Fruit fly (Drosophila melanogaster) whole organism, embryonic: Measurements from ENCODE around the gene et.
A peak's percentile ranks its signal among the peaks of the same experiment; 100 is the strongest.

ENCODE experiments used
- Abd-B ChIP-seq: fragments of 200-800 bp; sonication (Bioruptor generic); optimal IDR thresholded peaks from 2 replicates; lab custom pipeline; 2018; ENCODE audit warnings: missing biosample characterization, mild to moderate bottlenecking, missing genetic modification characterization, moderate library complexity
- C15 ChIP-seq: fragments of 200-800 bp; sonication (Bioruptor generic); IDR thresholded peaks from 3 replicates; pipeline ENCODE4 v1.3.6; 2022; ENCODE audit warnings: missing biosample characterization, missing genetic modification characterization
- CG10267 ChIP-seq: fragments of 200-800 bp; sonication (Bioruptor generic); optimal IDR thresholded peaks from 2 replicates; lab custom pipeline; 2018; ENCODE audit warnings: missing biosample characterization, mild to moderate bottlenecking, missing genetic modification characterization, moderate library complexity
- CG10431 ChIP-seq: fragments of 200-800 bp; sonication (Bioruptor generic); optimal IDR thresholded peaks from 3 replicates; lab custom pipeline; 2018; ENCODE audit warnings: missing biosample characterization, mild to moderate bottlenecking, missing genetic modification characterization
- CG10543 ChIP-seq: fragments of 200-800 bp; sonication (Bioruptor generic); optimal IDR thresholded peaks from 3 replicates; lab custom pipeline; 2017; ENCODE audit warnings: missing biosample characterization, mild to moderate bottlenecking, missing genetic modification characterization, moderate library complexity
- CG11560 ChIP-seq: fragments of 200-800 bp; sonication (Bioruptor generic); IDR thresholded peaks from 3 replicates; pipeline ENCODE4 v1.3.6; 2022; ENCODE audit warnings: missing biosample characterization, missing genetic modification characterization
- CG12744 ChIP-seq: fragments of 200-800 bp; sonication (Bioruptor generic); optimal IDR thresholded peaks from 2 replicates; lab custom pipeline; 2016; ENCODE audit warnings: missing biosample characterization, missing genetic modification characterization
- CG14050 ChIP-seq: fragments of 200-800 bp; sonication (Bioruptor generic); IDR thresholded peaks from 3 replicates; pipeline ENCODE4 v1.3.6; 2022; ENCODE audit warnings: missing biosample characterization, missing genetic modification characterization
- CG15011 ChIP-seq: fragments of 200-800 bp; sonication (Bioruptor generic); optimal IDR thresholded peaks from 3 replicates; lab custom pipeline; 2018; ENCODE audit warnings: missing biosample characterization, mild to moderate bottlenecking, missing genetic modification characterization
- CG16863 ChIP-seq: fragments of 200-800 bp; sonication (Bioruptor generic); optimal IDR thresholded peaks from 3 replicates; lab custom pipeline; 2016; ENCODE audit warnings: missing biosample characterization, missing genetic modification characterization
- CG1792 ChIP-seq: fragments of 200-800 bp; sonication (Bioruptor generic); optimal IDR thresholded peaks from 2 replicates; lab custom pipeline; 2016; ENCODE audit warnings: missing biosample characterization, missing genetic modification characterization
- CG18262 ChIP-seq: fragments of 200-800 bp; optimal IDR thresholded peaks from 3 replicates; lab custom pipeline; 2019; ENCODE audit warnings: missing biosample characterization, mild to moderate bottlenecking, missing genetic modification characterization, moderate library complexity
- CG2875 ChIP-seq: fragments of 200-800 bp; sonication (Bioruptor generic); optimal IDR thresholded peaks from 2 replicates; lab custom pipeline; 2017; ENCODE audit warnings: missing biosample characterization, mild to moderate bottlenecking, missing genetic modification characterization, missing genetic modification reagents
- CG6654 ChIP-seq: fragments of 200-800 bp; sonication (Bioruptor generic); optimal IDR thresholded peaks from 2 replicates; lab custom pipeline; 2017; ENCODE audit warnings: missing biosample characterization, mild to moderate bottlenecking, missing genetic modification characterization
- CG7372 ChIP-seq: fragments of 200-800 bp; sonication (Bioruptor generic); IDR thresholded peaks from 2 replicates; pipeline ENCODE4 v1.3.6; 2022; ENCODE audit warnings: missing biosample characterization, missing genetic modification characterization
- CG7963 ChIP-seq: fragments of 200-800 bp; sonication (Bioruptor generic); IDR thresholded peaks from 3 replicates; pipeline ENCODE4 v1.3.6; 2022; ENCODE audit warnings: missing biosample characterization, missing genetic modification characterization; ENCODE audit not compliant: partially characterized antibody
- CG8944 ChIP-seq: fragments of 200-800 bp; sonication (Bioruptor generic); optimal IDR thresholded peaks from 3 replicates; lab custom pipeline; 2016; ENCODE audit warnings: missing biosample characterization, missing genetic modification characterization
- CG9932 ChIP-seq: fragments of 200-800 bp; sonication (Bioruptor generic); IDR thresholded peaks from 2 replicates; pipeline ENCODE4 v1.3.6; 2022; ENCODE audit warnings: missing biosample characterization, missing genetic modification characterization
- Camta ChIP-seq: fragments of 200-800 bp; sonication (Bioruptor generic); optimal IDR thresholded peaks from 2 replicates; lab custom pipeline; 2016; ENCODE audit warnings: missing biosample characterization, missing genetic modification characterization
- CkIIα-i1 ChIP-seq: fragments of 200-800 bp; sonication (Bioruptor generic); IDR thresholded peaks from 2 replicates; pipeline ENCODE4 v1.3.6; 2022; ENCODE audit warnings: missing biosample characterization, missing genetic modification characterization
- Dll ChIP-seq: fragments of 200-800 bp; sonication (Bioruptor generic); IDR thresholded peaks from 4 replicates; pipeline ENCODE4 v1.3.6; 2022; ENCODE audit warnings: missing biosample characterization, missing genetic modification characterization; ENCODE audit not compliant: partially characterized antibody
- Doc3 ChIP-seq: fragments of 200-800 bp; sonication (Bioruptor generic); IDR thresholded peaks from 3 replicates; pipeline ENCODE4 v1.3.6; 2022; ENCODE audit warnings: missing biosample characterization, missing genetic modification characterization; ENCODE audit not compliant: partially characterized antibody
- Elba2 ChIP-seq: fragments of 200-800 bp; sonication (Bioruptor generic); optimal IDR thresholded peaks from 3 replicates; lab custom pipeline; 2016; ENCODE audit warnings: missing biosample characterization, missing genetic modification characterization
- HLH4C ChIP-seq: fragments of 200-800 bp; sonication (Bioruptor generic); IDR thresholded peaks from 3 replicates; pipeline ENCODE4 v1.3.6; 2022; ENCODE audit warnings: missing biosample characterization, missing genetic modification characterization; ENCODE audit not compliant: partially characterized antibody
- Hr51 ChIP-seq, 2 experiments: fragments of 200-800 bp; sonication (Bioruptor generic); optimal IDR thresholded peaks; 2 replicates in 1 of 2; 3 replicates in 1 of 2; lab custom pipeline; 2016 to 2018; ENCODE audit warnings: missing biosample characterization in 2 of 2, missing genetic modification characterization in 2 of 2, mild to moderate bottlenecking in 1 of 2, moderate library complexity in 1 of 2
- Nf-YA ChIP-seq: fragments of 200-800 bp; sonication (Bioruptor generic); IDR thresholded peaks from 2 replicates; pipeline ENCODE4 v1.3.6; 2022; ENCODE audit warnings: missing biosample characterization, missing genetic modification characterization
- Ptx1 ChIP-seq: fragments of 200-800 bp; sonication (Bioruptor generic); IDR thresholded peaks from 2 replicates; pipeline ENCODE4 v1.3.6; 2022; ENCODE audit warnings: missing biosample characterization, missing genetic modification characterization
- Ravus ChIP-seq: fragments of 200-800 bp; sonication (Bioruptor generic); IDR thresholded peaks from 2 replicates; pipeline ENCODE4 v1.3.6; 2022; ENCODE audit warnings: missing biosample characterization, missing genetic modification characterization
- Scr ChIP-seq: fragments of 200-800 bp; sonication (Bioruptor generic); IDR thresholded peaks from 2 replicates; pipeline ENCODE4 v1.3.6; 2022; ENCODE audit warnings: missing biosample characterization, missing genetic modification characterization; ENCODE audit not compliant: partially characterized antibody
- Six4 ChIP-seq: fragments of 200-800 bp; sonication (Bioruptor generic); optimal IDR thresholded peaks from 2 replicates; lab custom pipeline; 2016; ENCODE audit warnings: missing biosample characterization, missing genetic modification characterization
- Spps ChIP-seq: fragments of 200-800 bp; sonication (Bioruptor generic); optimal IDR thresholded peaks from 2 replicates; lab custom pipeline; 2018; ENCODE audit warnings: missing biosample characterization, mild to moderate bottlenecking, missing genetic modification characterization
- Taf1 ChIP-seq: fragments of 200-800 bp; sonication (Bioruptor generic); IDR thresholded peaks from 2 replicates; pipeline ENCODE4 v1.3.6; 2022; ENCODE audit warnings: missing biosample characterization, missing genetic modification characterization
- Xrp1 ChIP-seq: fragments of 200-800 bp; sonication (Bioruptor generic); IDR thresholded peaks from 2 replicates; pipeline ENCODE4 v1.3.6; 2022; ENCODE audit warnings: missing biosample characterization, missing genetic modification characterization
- ac ChIP-seq: fragments of 200-800 bp; sonication (Bioruptor generic); optimal IDR thresholded peaks from 3 replicates; lab custom pipeline; 2017; ENCODE audit warnings: missing biosample characterization, mild to moderate bottlenecking, missing genetic modification characterization
- az2 ChIP-seq: fragments of 200-800 bp; sonication (Bioruptor generic); optimal IDR thresholded peaks from 3 replicates; lab custom pipeline; 2016; ENCODE audit warnings: missing biosample characterization, missing genetic modification characterization
- chif ChIP-seq, 2 experiments: fragments of 200-800 bp; sonication (Bioruptor generic); optimal IDR thresholded peaks; 3 replicates each; lab custom pipeline; 2016; ENCODE audit warnings: missing biosample characterization in 2 of 2, missing genetic modification characterization in 2 of 2
- croc ChIP-seq: fragments of 200-800 bp; sonication (Bioruptor generic); conservative IDR thresholded peaks from 3 replicates; pipeline ENCODE4 v1.3.6; 2022; ENCODE audit warnings: missing biosample characterization, missing genetic modification characterization
- cwo ChIP-seq: fragments of 200-800 bp; sonication (Bioruptor generic); optimal IDR thresholded peaks from 3 replicates; lab custom pipeline; 2017; ENCODE audit warnings: missing biosample characterization, missing genetic modification characterization, mild to moderate bottlenecking, moderate library complexity, missing genetic modification reagents
- disco-r ChIP-seq: fragments of 200-800 bp; sonication (Bioruptor generic); optimal IDR thresholded peaks from 2 replicates; lab custom pipeline; 2016; ENCODE audit warnings: missing biosample characterization, missing genetic modification characterization
- fd102C ChIP-seq: fragments of 200-800 bp; sonication (Bioruptor generic); optimal IDR thresholded peaks from 2 replicates; lab custom pipeline; 2018; ENCODE audit warnings: missing biosample characterization, mild to moderate bottlenecking, missing genetic modification characterization, moderate library complexity
- gce ChIP-seq: fragments of 200-800 bp; sonication (Bioruptor generic); IDR thresholded peaks from 3 replicates; pipeline ENCODE4 v1.3.6; 2022; ENCODE audit warnings: missing biosample characterization, missing genetic modification characterization
- gem ChIP-seq: fragments of 200-800 bp; sonication (Bioruptor generic); optimal IDR thresholded peaks from 2 replicates; lab custom pipeline; 2019; ENCODE audit warnings: missing biosample characterization, mild to moderate bottlenecking, missing genetic modification characterization, moderate library complexity
- ind ChIP-seq: fragments of 200-800 bp; sonication (Bioruptor generic); optimal IDR thresholded peaks from 3 replicates; lab custom pipeline; 2016; ENCODE audit warnings: missing biosample characterization, missing genetic modification characterization
- nau ChIP-seq: fragments of 200-800 bp; sonication (Bioruptor generic); optimal IDR thresholded peaks from 3 replicates; lab custom pipeline; 2017; ENCODE audit warnings: missing biosample characterization, mild to moderate bottlenecking, missing genetic modification characterization, missing genetic modification reagents
- pfk ChIP-seq: fragments of 200-800 bp; sonication (Bioruptor generic); optimal IDR thresholded peaks from 2 replicates; lab custom pipeline; 2018; ENCODE audit warnings: missing biosample characterization, mild to moderate bottlenecking, missing genetic modification characterization, moderate library complexity
- ro ChIP-seq: fragments of 200-800 bp; sonication (Bioruptor generic); IDR thresholded peaks from 2 replicates; pipeline ENCODE4 v1.3.6; 2022; ENCODE audit warnings: missing biosample characterization, missing genetic modification characterization
- schlank ChIP-seq: fragments of 200-800 bp; sonication (Bioruptor generic); optimal IDR thresholded peaks from 2 replicates; lab custom pipeline; 2018; ENCODE audit warnings: missing biosample characterization, mild to moderate bottlenecking, missing genetic modification characterization
- sens-2 ChIP-seq: fragments of 200-800 bp; sonication (Bioruptor generic); IDR thresholded peaks from 2 replicates; pipeline ENCODE4 v1.3.6; 2022; ENCODE audit warnings: missing biosample characterization, missing genetic modification characterization
- tgo ChIP-seq: fragments of 200-800 bp; sonication (Bioruptor generic); IDR thresholded peaks from 3 replicates; pipeline ENCODE4 v1.3.6; 2022; ENCODE audit warnings: missing biosample characterization, missing genetic modification characterization
- wdn ChIP-seq: fragments of 200-800 bp; sonication (Bioruptor generic); IDR thresholded peaks from 2 replicates; pipeline ENCODE4 v1.3.6; 2022; ENCODE audit warnings: missing biosample characterization, missing genetic modification characterization

et gene

DNA sequence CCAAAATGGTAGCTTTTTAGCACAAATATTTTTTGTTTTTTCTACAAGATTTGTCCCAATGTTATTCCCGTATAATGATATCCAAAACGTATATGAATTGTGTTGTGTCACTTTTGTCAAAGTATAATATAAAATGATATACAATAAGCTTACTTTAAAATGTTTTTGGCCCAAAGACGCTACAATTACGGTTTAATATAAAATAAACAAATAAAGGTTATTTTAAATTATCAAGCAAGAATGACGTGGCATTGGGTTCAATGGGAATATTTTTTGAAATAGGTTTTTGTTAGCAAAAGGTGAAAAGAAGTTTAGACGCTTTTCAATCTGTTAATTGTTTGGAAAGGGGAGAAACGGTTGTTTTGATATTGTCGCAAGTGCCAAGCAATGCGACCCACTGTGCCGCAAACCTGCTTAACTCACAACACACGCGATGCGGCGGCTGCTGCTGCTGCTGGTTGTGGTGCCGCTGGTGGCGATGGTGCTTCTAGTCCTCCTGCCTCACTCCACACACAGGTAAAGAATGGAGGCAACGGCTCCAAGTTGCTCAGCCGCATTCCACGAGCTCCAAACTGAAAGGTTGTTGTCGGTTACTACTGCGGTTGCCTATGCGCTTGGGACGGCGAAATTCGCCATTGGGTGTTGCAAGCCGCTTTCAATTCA lies 12.4 kb downstream of the et start (continued):
- TF ChIP-seq CG7372 (GFP tag; lab: Robert Waterston, UW) (no peak), Elba2 (no peak), CG18262 (tag; lab: Kevin White, UChicago) (peak; percentile 82), Dll (GFP tag; lab: Robert Waterston, UW) (no peak), Spps (peak; percentile 37), CG1792 (GFP tag; lab: Kevin White, UChicago) (no peak), az2 (GFP tag; lab: Kevin White, UChicago) (peak; percentile 64), CG10543 (GFP tag; lab: Kevin White, UChicago) (peak; percentile 24), croc (GFP tag; lab: Robert Waterston, UW) (no peak; the same call in 2 of the 3 replicates), CG11560 (tag; lab: Robert Waterston, UW) (no peak), CG14050 (GFP tag; lab: Robert Waterston, UW) (no peak), gce (GFP tag; lab: Robert Waterston, UW) (no peak), Taf1 (GFP tag; lab: Robert Waterston, UW) (no peak), Doc3 (GFP tag; lab: Robert Waterston, UW) (no peak), ac (GFP tag; lab: Kevin White, UChicago) (no peak), ro (GFP tag; lab: Robert Waterston, UW) (no peak), Ravus (no peak), CG15011 (GFP tag; lab: Kevin White, UChicago) (peak; percentile 57), schlank (no peak), gem (tag; lab: Kevin White, UChicago) (peak; percentile 56), CG7963 (GFP tag; lab: Robert Waterston, UW) (no peak), Scr (GFP tag; lab: Robert Waterston, UW) (no peak), CG16863 (no peak), C15 (no peak), ind (peak; percentile 37), cwo (GFP tag; lab: Kevin White, UChicago) (peak; percentile 47), nau (GFP tag; lab: Kevin White, UChicago) (no peak), Six4 (GFP tag; lab: Kevin White, UChicago) (peak; percentile 41), CG8944 (GFP tag; lab: Kevin White, UChicago) (no peak), Hr51 (GFP tag; optimal IDR thresholded peaks at IDR 0.05; lab: Kevin White, UChicago) (peak in 1 of 2 experiments; percentile 49), Nf-YA (GFP tag; lab: Robert Waterston, UW) (no peak), CG6654 (GFP tag; lab: Kevin White, UChicago) (no peak), HLH4C (GFP tag; lab: Robert Waterston, UW) (no peak), CG12744 (no peak), wdn (GFP tag; lab: Robert Waterston, UW) (no peak), CkIIα-i1 (GFP tag; lab: Robert Waterston, UW) (no peak), tgo (GFP tag; lab: Robert Waterston, UW) (no peak; the same call in 2 of the 3 replicates), fd102C (GFP tag; lab: Kevin White, UChicago) (no peak), CG10267 (peak; percentile 37), chif (GFP tag; optimal IDR thresholded peaks at IDR 0.05; lab: Kevin White, UChicago) (peak in 1 of 2 experiments; percentile 3), pfk (GFP tag; lab: Kevin White, UChicago) (no peak), CG10431 (GFP tag; lab: Kevin White, UChicago) (no peak), CG2875 (no peak), Abd-B (GFP tag; lab: Kevin White, UChicago) (peak; percentile 41), Camta (GFP tag; lab: Kevin White, UChicago) (peak; percentile 49), sens-2 (GFP tag; lab: Robert Waterston, UW) (no peak), disco-r (GFP tag; lab: Kevin White, UChicago) (no peak), Ptx1 (GFP tag; lab: Robert Waterston, UW) (no peak), Xrp1 (peak; percentile 21; the same call in 1 of the 2 replicates), CG9932 (GFP tag; lab: Robert Waterston, UW) (0 out of 2 replicates have a peak, but pooled peaks have one; percentile 4)
